Worm (Caenorhabditis elegans): ENCODE results near the gene F25H9.7.
"Not testable (repeated sequence)": the region's sequence is repeated elsewhere in the genome, so short reads cannot be mapped to it uniquely, and the experiment has no call there.

F25H9.7 gene

DNA sequence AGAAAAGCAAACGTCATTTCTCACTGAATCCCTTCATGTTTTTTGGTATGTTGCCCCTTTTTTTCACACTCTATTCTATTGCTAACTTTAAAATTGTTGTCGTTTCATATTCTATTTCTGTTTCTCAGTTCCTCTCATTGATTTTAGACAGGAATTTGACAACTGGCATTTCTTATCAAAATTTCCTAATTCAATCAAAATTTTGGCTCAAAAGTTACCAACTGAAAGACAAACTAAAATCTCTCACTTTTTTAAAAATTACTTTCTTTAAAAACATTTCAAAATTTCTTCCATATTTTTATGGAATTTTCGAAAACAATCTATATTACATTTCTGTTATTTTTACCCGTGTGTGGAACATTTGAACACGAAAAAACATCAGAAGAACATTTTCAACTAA lies 24.6 kb upstream of the F25H9.7 start, which contains the start of gene Y2H9A.6:
Y2H9A.6 (plus strand) TSS at position 301 of the 400 bp plus-strand sequence.
- TF ChIP-seq fax-1 (tag; optimal IDR thresholded peaks at IDR 0.05); ceh-2 (tag; optimal IDR thresholded peaks at IDR 0.05); C38D4.7 (GFP tag; optimal IDR thresholded peaks at IDR 0.05): not testable (repeated sequence)

DNA sequence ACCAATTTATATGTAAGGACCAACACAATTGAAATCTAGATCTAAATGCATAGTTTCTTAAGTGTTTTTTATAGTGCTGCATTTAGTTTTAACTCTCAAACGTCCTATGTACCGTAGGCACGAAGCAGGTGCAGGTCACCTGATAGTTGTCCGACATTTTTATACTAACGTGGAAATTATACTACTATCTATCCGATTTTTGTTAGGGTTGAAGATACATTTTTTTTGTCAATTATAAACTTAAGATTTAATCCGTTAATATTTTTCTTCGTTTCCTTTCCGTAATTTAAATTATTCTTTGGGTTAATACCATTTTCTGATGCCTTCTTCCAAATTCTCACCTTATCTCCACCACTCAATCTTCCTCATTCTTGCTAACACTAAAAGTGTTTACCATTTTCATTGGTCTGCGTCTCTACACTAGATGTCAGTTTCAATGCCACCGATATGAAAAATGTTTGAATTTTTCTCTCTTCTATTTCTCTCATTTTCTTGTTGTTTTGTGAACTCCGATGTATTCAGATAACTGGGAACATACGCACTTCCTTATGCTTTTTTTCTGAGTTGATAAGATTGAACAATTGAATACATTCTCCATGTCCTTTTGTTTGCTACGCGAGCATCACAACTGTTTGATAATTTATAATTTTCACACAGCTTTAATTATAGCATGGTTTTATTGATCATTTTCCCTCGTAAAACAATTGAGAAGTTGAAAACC lies 22.8 kb upstream of the F25H9.7 start, which contains the start of gene Y2H9A.4:
Y2H9A.4 (plus strand) TSS at position 671 of the 721 bp plus-strand sequence.
- TF ChIP-seq pag-3 (tag; optimal IDR thresholded peaks at IDR 0.05; ENCODE audit: borderline replicate concordance) (no peak), ceh-30 (tag; optimal IDR thresholded peaks at IDR 0.05) (no peak), ceh-6 (GFP tag; optimal IDR thresholded peaks at IDR 0.05) (no peak), pat-9 (tag; optimal IDR thresholded peaks at IDR 0.05) (no peak), nfya-1 (tag; optimal IDR thresholded peaks at IDR 0.05) (no peak), C08G9.2 (tag; optimal IDR thresholded peaks at IDR 0.05) (no peak), ama-1 (optimal IDR thresholded peaks at IDR 0.05) (no peak), ttx-3 (tag; optimal IDR thresholded peaks at IDR 0.05) (no peak), pros-1 (tag; optimal IDR thresholded peaks at IDR 0.05) (no peak), elt-2 (tag; optimal IDR thresholded peaks at IDR 0.05) (no peak), ceh-24 (tag; optimal IDR thresholded peaks at IDR 0.05) (no peak), pha-2 (tag; optimal IDR thresholded peaks at IDR 0.05) (no peak), unc-86 (tag; optimal IDR thresholded peaks at IDR 0.05) (no peak), fkh-6 (tag; optimal IDR thresholded peaks at IDR 0.05) (no peak), fax-1 (tag; optimal IDR thresholded peaks at IDR 0.05) (no peak), ceh-2 (tag; optimal IDR thresholded peaks at IDR 0.05) (no peak), gmeb-2 (tag; optimal IDR thresholded peaks at IDR 0.05) (no peak)

DNA sequence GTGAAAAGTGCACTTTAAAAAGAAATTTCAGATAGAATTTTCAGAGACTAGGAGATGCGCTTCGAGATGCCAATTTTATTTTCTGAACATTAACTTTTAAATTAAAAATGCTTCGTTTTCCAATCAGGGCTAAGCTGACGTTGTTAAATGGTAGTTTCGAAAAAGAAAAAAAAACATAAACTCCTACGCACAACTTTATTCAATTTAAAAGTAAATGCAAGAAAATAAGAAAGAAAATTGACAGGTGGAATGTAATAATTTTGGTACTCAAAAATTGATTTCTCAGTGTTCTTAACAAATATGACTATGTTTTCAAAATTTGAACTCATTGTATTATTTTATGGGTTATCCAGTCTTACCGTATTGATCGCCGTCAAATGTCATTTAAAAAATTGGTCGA lies 14.8 kb upstream of the F25H9.7 start, which contains the start of gene lurp-2:
lurp-2 (plus strand) TSS at position 301 of the 400 bp plus-strand sequence.
- TF ChIP-seq hlh-6 (tag; optimal IDR thresholded peaks at IDR 0.05) (no peak), syd-9 (tag; optimal IDR thresholded peaks at IDR 0.05) (no peak), ceh-14 (tag; optimal IDR thresholded peaks at IDR 0.05) (no peak), odd-2 (tag; optimal IDR thresholded peaks at IDR 0.05) (no peak), ceh-30 (tag; optimal IDR thresholded peaks at IDR 0.05) (no peak), rnt-1 (tag; optimal IDR thresholded peaks at IDR 0.05) (no peak), ama-1 (optimal IDR thresholded peaks at IDR 0.05) (no peak), ztf-16 (tag; optimal IDR thresholded peaks at IDR 0.05) (no peak), ceh-45 (GFP tag; IDR thresholded peaks at IDR 0.05) (no peak), C08G9.2 (tag; optimal IDR thresholded peaks at IDR 0.05) (no peak), fkh-6 (tag; optimal IDR thresholded peaks at IDR 0.05) (no peak), Y22D7AL.16 (tag; optimal IDR thresholded peaks at IDR 0.05) (no peak), ceh-2 (tag; optimal IDR thresholded peaks at IDR 0.05) (no peak), ceh-24 (tag; optimal IDR thresholded peaks at IDR 0.05) (no peak), fkh-10 (GFP tag; optimal IDR thresholded peaks at IDR 0.05) (no peak), dmd-4 (tag; optimal IDR thresholded peaks at IDR 0.05; ENCODE audit: borderline replicate concordance) (no peak)

DNA sequence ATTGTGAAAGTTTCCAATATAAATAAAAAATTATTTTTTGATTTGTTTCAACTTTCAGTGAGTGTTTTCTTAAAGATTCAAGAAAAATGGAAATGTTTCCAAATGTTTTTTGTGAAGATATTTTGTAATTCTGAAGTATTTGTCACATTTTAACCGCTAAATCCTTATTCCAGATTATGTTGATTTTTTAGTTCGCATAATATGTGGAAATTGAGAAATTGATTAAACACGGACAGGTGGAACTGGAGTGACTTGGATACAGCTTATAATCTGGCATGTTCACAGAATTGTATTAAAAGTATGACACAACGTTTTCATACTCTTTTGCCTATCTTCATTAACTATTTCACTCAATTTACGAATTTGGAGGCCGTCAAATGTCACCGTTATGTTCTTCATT lies 12.7 kb upstream of the F25H9.7 start, which contains the start of gene lurp-3:
lurp-3 (plus strand) TSS at position 301 of the 400 bp plus-strand sequence.
- TF ChIP-seq ama-1 (optimal IDR thresholded peaks at IDR 0.05) = no peak
- TF ChIP-seq rnt-1 (tag; optimal IDR thresholded peaks at IDR 0.05) = no peak
- TF ChIP-seq ttx-3 (tag; optimal IDR thresholded peaks at IDR 0.05) = no peak
- no peak for TF ChIP-seq ceh-2 (tag; optimal IDR thresholded peaks at IDR 0.05)
- no peak for TF ChIP-seq F13H6.1 (tag; optimal IDR thresholded peaks at IDR 0.05)
- TF ChIP-seq nfya-1 (tag; optimal IDR thresholded peaks at IDR 0.05) = no peak
- no peak for TF ChIP-seq pqm-1 (tag; optimal IDR thresholded peaks at IDR 0.05)
- TF ChIP-seq unc-42 (tag; optimal IDR thresholded peaks at IDR 0.05) = no peak
- TF ChIP-seq hlh-8 (tag; optimal IDR thresholded peaks at IDR 0.05) = no peak
- TF ChIP-seq Y22D7AL.16 (tag; optimal IDR thresholded peaks at IDR 0.05) = no peak
- no peak for TF ChIP-seq sox-4 (tag; optimal IDR thresholded peaks at IDR 0.05)
- no peak for TF ChIP-seq fkh-6 (tag; optimal IDR thresholded peaks at IDR 0.05)
- TF ChIP-seq lim-6 (tag; optimal IDR thresholded peaks at IDR 0.05) = no peak
- no peak for TF ChIP-seq pax-1 (tag; optimal IDR thresholded peaks at IDR 0.05)

All from whole organism, late embryonic.